Fruit fly (Drosophila melanogaster) whole organism, prepupa: ENCODE results near the gene mal.

ENCODE experiments used
- CG10669 ChIP-seq: fragments of 200-800 bp; sonication (Bioruptor generic); optimal IDR thresholded peaks from 3 replicates; lab custom pipeline; 2018; ENCODE audit warnings: missing biosample characterization, mild to moderate bottlenecking, missing genetic modification characterization, moderate library complexity
- CG11294 ChIP-seq: fragments of 200-800 bp; sonication (Bioruptor generic); IDR thresholded peaks from 2 replicates; pipeline ENCODE4 v1.3.6; 2022; ENCODE audit warnings: missing biosample characterization, missing genetic modification characterization
- CG11762 ChIP-seq: fragments of 200-800 bp; sonication (Bioruptor generic); optimal IDR thresholded peaks from 3 replicates; lab custom pipeline; 2016; ENCODE audit warnings: missing biosample characterization, missing genetic modification characterization; ENCODE audit not compliant: insufficient read depth
- CG11902 ChIP-seq: fragments of 200-800 bp; sonication (Bioruptor generic); optimal IDR thresholded peaks from 3 replicates; lab custom pipeline; 2016; ENCODE audit warnings: missing biosample characterization, missing genetic modification characterization
- CG16779 ChIP-seq: fragments of 200-800 bp; sonication (Bioruptor generic); optimal IDR thresholded peaks from 3 replicates; lab custom pipeline; 2017; ENCODE audit warnings: missing biosample characterization, mild to moderate bottlenecking, missing genetic modification characterization
- CG3032 ChIP-seq: fragments of 200-800 bp; optimal IDR thresholded peaks from 2 replicates; lab custom pipeline; 2019; ENCODE audit warnings: missing biosample characterization, mild to moderate bottlenecking, missing genetic modification characterization, moderate library complexity
- CG31627 ChIP-seq: fragments of 200-800 bp; sonication (Bioruptor generic); optimal IDR thresholded peaks from 3 replicates; lab custom pipeline; 2016; ENCODE audit warnings: missing biosample characterization, missing genetic modification characterization
- CG32006 ChIP-seq: fragments of 200-800 bp; sonication (Bioruptor generic); optimal IDR thresholded peaks from 3 replicates; lab custom pipeline; 2017; ENCODE audit warnings: missing biosample characterization, mild to moderate bottlenecking, missing genetic modification characterization
- CG34406 ChIP-seq: fragments of 200-800 bp; sonication (Bioruptor generic); optimal IDR thresholded peaks from 3 replicates; lab custom pipeline; 2016; ENCODE audit warnings: missing biosample characterization, missing genetic modification characterization
- CG3919 ChIP-seq: fragments of 200-800 bp; sonication (Bioruptor generic); optimal IDR thresholded peaks from 3 replicates; lab custom pipeline; 2016; ENCODE audit warnings: missing biosample characterization, missing genetic modification characterization
- CG6163 ChIP-seq: fragments of 200-800 bp; sonication (Bioruptor generic); IDR thresholded peaks from 3 replicates; pipeline ENCODE4 v1.3.6; 2022; ENCODE audit warnings: missing biosample characterization, missing genetic modification characterization
- CG6276 ChIP-seq: fragments of 200-800 bp; sonication (Bioruptor generic); optimal IDR thresholded peaks from 2 replicates; lab custom pipeline; 2017; ENCODE audit warnings: missing biosample characterization, mild to moderate bottlenecking, missing genetic modification characterization
- CG6808 ChIP-seq: fragments of 200-800 bp; sonication (Bioruptor generic); optimal IDR thresholded peaks from 3 replicates; lab custom pipeline; 2017; ENCODE audit warnings: missing biosample characterization, missing genetic modification characterization, mild to moderate bottlenecking, moderate library complexity, missing genetic modification reagents
- CG7368 ChIP-seq: fragments of 200-800 bp; sonication (Bioruptor generic); optimal IDR thresholded peaks from 3 replicates; lab custom pipeline; 2016; ENCODE audit warnings: missing biosample characterization, missing genetic modification characterization
- CG8319 ChIP-seq: fragments of 200-800 bp; sonication (Bioruptor generic); optimal IDR thresholded peaks from 3 replicates; lab custom pipeline; 2016; ENCODE audit warnings: missing biosample characterization, missing genetic modification characterization
- CG8632 ChIP-seq: fragments of 200-800 bp; sonication (Bioruptor generic); optimal IDR thresholded peaks from 3 replicates; lab custom pipeline; 2016; ENCODE audit warnings: missing biosample characterization, missing genetic modification characterization
- Eip75B ChIP-seq: fragments of 200-800 bp; sonication (Bioruptor generic); optimal IDR thresholded peaks from 3 replicates; lab custom pipeline; 2016; ENCODE audit warnings: missing biosample characterization, missing genetic modification characterization
- Eip78C ChIP-seq: fragments of 200-800 bp; sonication (Bioruptor generic); peaks from one replicate; lab custom pipeline; 2016; ENCODE audit warnings: missing biosample characterization, missing genetic modification characterization
- Eip93F ChIP-seq: fragments of 200-800 bp; sonication (Bioruptor generic); optimal IDR thresholded peaks from 2 replicates; lab custom pipeline; 2016; ENCODE audit warnings: missing biosample characterization, mild to moderate bottlenecking, missing genetic modification characterization
- Ets21C ChIP-seq: fragments of 200-800 bp; sonication (Bioruptor generic); optimal IDR thresholded peaks from 3 replicates; lab custom pipeline; 2016; ENCODE audit warnings: missing biosample characterization, missing genetic modification characterization
- OdsH ChIP-seq: fragments of 200-800 bp; sonication (Bioruptor generic); optimal IDR thresholded peaks from 3 replicates; lab custom pipeline; 2016; ENCODE audit warnings: missing biosample characterization, missing genetic modification characterization
- Smox ChIP-seq: fragments of 200-800 bp; sonication (Bioruptor generic); optimal IDR thresholded peaks from 3 replicates; lab custom pipeline; 2016; ENCODE audit warnings: missing biosample characterization, missing genetic modification characterization
- Sox14 ChIP-seq: fragments of 200-800 bp; sonication (Bioruptor generic); optimal IDR thresholded peaks from 3 replicates; lab custom pipeline; 2016; ENCODE audit warnings: missing biosample characterization, missing genetic modification characterization
- Sox15 ChIP-seq: fragments of 200-800 bp; sonication (Bioruptor generic); optimal IDR thresholded peaks from 3 replicates; lab custom pipeline; 2016; ENCODE audit warnings: missing biosample characterization, missing genetic modification characterization
- achi ChIP-seq: fragments of 200-800 bp; sonication (Bioruptor generic); optimal IDR thresholded peaks from 3 replicates; lab custom pipeline; 2016; ENCODE audit warnings: missing biosample characterization, missing genetic modification characterization
- cyc ChIP-seq: fragments of 200-800 bp; sonication (Bioruptor generic); optimal IDR thresholded peaks from 3 replicates; lab custom pipeline; 2016; ENCODE audit warnings: missing biosample characterization, missing genetic modification characterization
- dsx ChIP-seq: fragments of 200-800 bp; optimal IDR thresholded peaks from 3 replicates; lab custom pipeline; 2019; ENCODE audit warnings: missing biosample characterization, mild to moderate bottlenecking, missing genetic modification characterization, moderate library complexity; ENCODE audit not compliant: poor library complexity, severe bottlenecking
- eg ChIP-seq: fragments of 200-800 bp; sonication (Bioruptor generic); IDR thresholded peaks from 3 replicates; pipeline ENCODE4 v1.3.6; 2022; ENCODE audit warnings: missing biosample characterization, missing genetic modification characterization
- esn ChIP-seq: fragments of 200-800 bp; sonication (Bioruptor generic); optimal IDR thresholded peaks from 2 replicates; lab custom pipeline; 2016; ENCODE audit warnings: missing biosample characterization, mild to moderate bottlenecking, missing genetic modification characterization, moderate library complexity
- fd85E ChIP-seq: fragments of 200-800 bp; sonication (Bioruptor generic); optimal IDR thresholded peaks from 3 replicates; lab custom pipeline; 2016; ENCODE audit warnings: missing biosample characterization, missing genetic modification characterization
- fkh ChIP-seq: fragments of 200-800 bp; sonication (Bioruptor generic); optimal IDR thresholded peaks from 3 replicates; lab custom pipeline; 2017; ENCODE audit warnings: missing biosample characterization, mild to moderate bottlenecking, missing genetic modification characterization, moderate library complexity
- lz ChIP-seq: fragments of 200-800 bp; sonication (Bioruptor generic); optimal IDR thresholded peaks from 3 replicates; lab custom pipeline; 2016; ENCODE audit warnings: missing biosample characterization, missing genetic modification characterization
- net ChIP-seq: fragments of 200-800 bp; sonication (Bioruptor generic); optimal IDR thresholded peaks from 3 replicates; lab custom pipeline; 2016; ENCODE audit warnings: missing biosample characterization, missing genetic modification characterization
- salr ChIP-seq, 2 experiments: fragments of 200-800 bp; sonication (Bioruptor generic); optimal IDR thresholded peaks; 3 replicates each; lab custom pipeline; 2016 to 2018; ENCODE audit warnings: missing biosample characterization in 2 of 2, missing genetic modification characterization in 2 of 2, mild to moderate bottlenecking in 1 of 2
- spab ChIP-seq: fragments of 200-800 bp; sonication (Bioruptor generic); optimal IDR thresholded peaks from 2 replicates; lab custom pipeline; 2017; ENCODE audit warnings: missing biosample characterization, mild to moderate bottlenecking, missing genetic modification characterization, missing genetic modification reagents
- ss ChIP-seq, 2 experiments: fragments of 200-800 bp; sonication (Bioruptor generic); optimal IDR thresholded peaks; 2 replicates in 1 of 2; 3 replicates in 1 of 2; lab custom pipeline; 2017 to 2018; ENCODE audit warnings: mild to moderate bottlenecking in 2 of 2, missing biosample characterization in 2 of 2, missing genetic modification characterization in 2 of 2, moderate library complexity in 1 of 2
- svp ChIP-seq: fragments of 200-800 bp; sonication (Bioruptor generic); peaks from one replicate; lab custom pipeline; 2016; ENCODE audit warnings: missing biosample characterization, missing genetic modification characterization
- topi ChIP-seq: fragments of 200-800 bp; sonication (Bioruptor generic); optimal IDR thresholded peaks from 3 replicates; lab custom pipeline; 2016; ENCODE audit warnings: missing biosample characterization, missing genetic modification characterization
- vri ChIP-seq: fragments of 200-800 bp; sonication (Bioruptor generic); optimal IDR thresholded peaks from 3 replicates; lab custom pipeline; 2016; ENCODE audit warnings: missing biosample characterization, mild to moderate bottlenecking, missing genetic modification characterization

Gene mal

dm6 chrX:20480382-20480781 lies 50.9 kb downstream of the mal start (continued):
- TF ChIP-seq CG11902: peak; percentile 48
- no peak for TF ChIP-seq Eip93F (GFP tag; lab: Kevin White, UChicago)
- TF ChIP-seq CG32006 (GFP tag; lab: Kevin White, UChicago): peak; percentile 82
- TF ChIP-seq CG16779: no peak
- TF ChIP-seq dsx (GFP tag; lab: Kevin White, UChicago): no peak
- TF ChIP-seq CG8632 (GFP tag; lab: Kevin White, UChicago): peak; percentile 73
- no peak for TF ChIP-seq Eip75B (GFP tag; lab: Kevin White, UChicago)
- no peak for TF ChIP-seq CG6808
- TF ChIP-seq CG3919: no peak
- peak; percentile 80 for TF ChIP-seq lz
- TF ChIP-seq Smox (GFP tag; lab: Kevin White, UChicago): peak; percentile 79
- TF ChIP-seq esn (GFP tag; lab: Kevin White, UChicago): peak; percentile 79
- TF ChIP-seq vri (GFP tag; lab: Kevin White, UChicago): peak; percentile 76
- TF ChIP-seq CG8319 (GFP tag; lab: Kevin White, UChicago): peak; percentile 56
- TF ChIP-seq CG11762 (GFP tag; lab: Kevin White, UChicago): peak; percentile 59
- TF ChIP-seq ss (GFP tag; optimal IDR thresholded peaks at IDR 0.05; lab: Kevin White, UChicago): no peak
- peak; percentile 80 for TF ChIP-seq topi
- TF ChIP-seq net (GFP tag; lab: Kevin White, UChicago): peak; percentile 84
- TF ChIP-seq CG6163 (GFP tag; lab: Robert Waterston, UW): peak; percentile 87
- peak in 1 of 2 experiments; percentile 41 for TF ChIP-seq salr (GFP tag; optimal IDR thresholded peaks at IDR 0.05; lab: Kevin White, UChicago)
- peak; percentile 83 for TF ChIP-seq achi (GFP tag; lab: Kevin White, UChicago)
- TF ChIP-seq eg (GFP tag; lab: Robert Waterston, UW): peak; percentile 69; the same call in 2 of the 3 replicates
- TF ChIP-seq CG34406: peak; percentile 75
- TF ChIP-seq OdsH (GFP tag; lab: Kevin White, UChicago): peak; percentile 80
- peak; percentile 75 for TF ChIP-seq cyc (GFP tag; lab: Kevin White, UChicago)
- TF ChIP-seq Ets21C (GFP tag; lab: Kevin White, UChicago): peak; percentile 72
- no peak for TF ChIP-seq CG6276
- peak; percentile 87 for TF ChIP-seq Eip78C (GFP tag; lab: Kevin White, UChicago)
- peak; percentile 67 for TF ChIP-seq CG7368 (GFP tag; lab: Kevin White, UChicago)
- TF ChIP-seq fkh (GFP tag; lab: Kevin White, UChicago): peak; percentile 5

dm6 chrX:20481404-20481803 lies 51.9 kb downstream of the mal start:
- no peak for TF ChIP-seq Sox15 (GFP tag; lab: Kevin White, UChicago)
- TF ChIP-seq spab (GFP tag; lab: Kevin White, UChicago): no peak
- TF ChIP-seq svp (GFP tag; lab: Kevin White, UChicago): peak; percentile 84
- TF ChIP-seq CG3032 (tag; lab: Kevin White, UChicago): no peak
- TF ChIP-seq CG11294 (GFP tag; lab: Robert Waterston, UW): no peak
- no peak for TF ChIP-seq CG10669 (GFP tag; lab: Kevin White, UChicago)
- no peak for TF ChIP-seq Sox14 (GFP tag; lab: Kevin White, UChicago)
- TF ChIP-seq vri (GFP tag; lab: Kevin White, UChicago): peak; percentile 65
- TF ChIP-seq fkh (GFP tag; lab: Kevin White, UChicago): peak; percentile 44
- TF ChIP-seq lz: no peak
- TF ChIP-seq CG6808: no peak
- peak; percentile 58 for TF ChIP-seq Eip78C (GFP tag; lab: Kevin White, UChicago)
- TF ChIP-seq eg (GFP tag; lab: Robert Waterston, UW): no peak
- TF ChIP-seq CG8632 (GFP tag; lab: Kevin White, UChicago): no peak
- no peak for TF ChIP-seq CG34406
- TF ChIP-seq CG31627 (GFP tag; lab: Kevin White, UChicago): no peak
- TF ChIP-seq fd85E (GFP tag; lab: Kevin White, UChicago): no peak
- TF ChIP-seq Eip93F (GFP tag; lab: Kevin White, UChicago): peak; percentile 84
